Fruit fly (Drosophila melanogaster) whole organism, embryonic: ENCODE measurements around the gene eIF4E5.

Experiments used
- CG10147 ChIP-seq: fragments of 200-800 bp; sonication (Bioruptor generic); optimal IDR thresholded peaks from 2 replicates; lab custom pipeline; 2019; ENCODE audit warnings: missing biosample characterization, mild to moderate bottlenecking, missing genetic modification characterization, moderate library complexity
- CG10366 ChIP-seq: fragments of 200-800 bp; sonication (Bioruptor generic); IDR thresholded peaks from 2 replicates; pipeline ENCODE4 v1.3.6; 2022; ENCODE audit warnings: missing biosample characterization, missing genetic modification characterization
- CG10543 ChIP-seq: fragments of 200-800 bp; sonication (Bioruptor generic); optimal IDR thresholded peaks from 3 replicates; lab custom pipeline; 2017; ENCODE audit warnings: missing biosample characterization, mild to moderate bottlenecking, missing genetic modification characterization, moderate library complexity
- CG10654 ChIP-seq: fragments of 200-800 bp; sonication (Bioruptor generic); optimal IDR thresholded peaks from 2 replicates; lab custom pipeline; 2016; ENCODE audit warnings: missing biosample characterization, missing genetic modification characterization
- CG15479 ChIP-seq: fragments of 200-800 bp; sonication (Bioruptor generic); optimal IDR thresholded peaks from 3 replicates; lab custom pipeline; 2019; ENCODE audit warnings: missing biosample characterization, mild to moderate bottlenecking, missing genetic modification characterization, moderate library complexity
- CG15696 ChIP-seq: fragments of 200-800 bp; sonication (Bioruptor generic); optimal IDR thresholded peaks from 2 replicates; lab custom pipeline; 2019; ENCODE audit warnings: missing biosample characterization, mild to moderate bottlenecking, missing genetic modification characterization, moderate library complexity
- CG17568 ChIP-seq: fragments of 200-800 bp; sonication (Bioruptor generic); optimal IDR thresholded peaks from 2 replicates; lab custom pipeline; 2018; ENCODE audit warnings: missing biosample characterization, mild to moderate bottlenecking, missing genetic modification characterization, moderate library complexity
- CG18599 ChIP-seq: fragments of 200-800 bp; sonication (Bioruptor generic); optimal IDR thresholded peaks from 3 replicates; lab custom pipeline; 2017; ENCODE audit warnings: missing biosample characterization, missing genetic modification characterization, mild to moderate bottlenecking, moderate library complexity, missing genetic modification reagents
- CG2199 ChIP-seq: fragments of 200-800 bp; sonication (Bioruptor generic); IDR thresholded peaks from 3 replicates; pipeline ENCODE4 v1.3.6; 2022; ENCODE audit warnings: missing biosample characterization, missing genetic modification characterization
- CG2678 ChIP-seq: fragments of 200-800 bp; sonication (Bioruptor generic); optimal IDR thresholded peaks from 3 replicates; lab custom pipeline; 2019; ENCODE audit warnings: missing biosample characterization, mild to moderate bottlenecking, missing genetic modification characterization, moderate library complexity
- CG30431 ChIP-seq: fragments of 200-800 bp; sonication (Bioruptor generic); optimal IDR thresholded peaks from 2 replicates; lab custom pipeline; 2017; ENCODE audit warnings: missing biosample characterization, missing genetic modification characterization
- CG34376 ChIP-seq: fragments of 200-800 bp; sonication (Bioruptor generic); optimal IDR thresholded peaks from 2 replicates; lab custom pipeline; 2018; ENCODE audit warnings: missing biosample characterization, mild to moderate bottlenecking, missing genetic modification characterization
- CG9727 ChIP-seq: fragments of 200-800 bp; sonication (Bioruptor generic); optimal IDR thresholded peaks from 3 replicates; lab custom pipeline; 2017; ENCODE audit warnings: missing biosample characterization, mild to moderate bottlenecking, missing genetic modification characterization
- CTCF ChIP-seq: fragments of 200-800 bp; sonication (Bioruptor generic); optimal IDR thresholded peaks from 2 replicates; lab custom pipeline; 2017; ENCODE audit warnings: missing biosample characterization, mild to moderate bottlenecking, missing genetic modification characterization, moderate library complexity
- Dfd ChIP-seq, 2 experiments: fragments of >200 bp; optimal IDR thresholded peaks; 2 replicates each; lab custom pipeline; 2017; ENCODE audit warnings: missing biosample characterization in 2 of 2, missing genetic modification characterization in 2 of 2
- GATAe ChIP-seq: fragments of 200-800 bp; sonication (Bioruptor generic); conservative IDR thresholded peaks from 2 replicates; pipeline ENCODE4 v1.3.6; 2022; ENCODE audit warnings: missing biosample characterization, missing genetic modification characterization
- Gsc ChIP-seq: fragments of 200-800 bp; sonication (Bioruptor generic); IDR thresholded peaks from 2 replicates; pipeline ENCODE4 v1.3.6; 2022; ENCODE audit warnings: missing biosample characterization, missing genetic modification characterization
- Lim3 ChIP-seq: fragments of 200-800 bp; sonication (Bioruptor generic); IDR thresholded peaks from 2 replicates; pipeline ENCODE4 v1.3.6; 2022; ENCODE audit warnings: missing biosample characterization, missing genetic modification characterization
- Med ChIP-seq: fragments of 200-800 bp; sonication (Bioruptor generic); peaks from one replicate; lab custom pipeline; 2016; ENCODE audit warnings: missing biosample characterization, missing genetic modification characterization, mild to moderate bottlenecking, inconsistent platforms, moderate library complexity
- Pdp1 ChIP-seq, 2 experiments: fragments of 200-800 bp; sonication (Bioruptor generic); optimal IDR thresholded peaks; 3 replicates each; lab custom pipeline; 2016; ENCODE audit warnings: missing biosample characterization in 2 of 2, missing genetic modification characterization in 2 of 2, mild to moderate bottlenecking in 1 of 2, moderate library complexity in 1 of 2
- cato ChIP-seq: fragments of 200-800 bp; sonication (Bioruptor generic); optimal IDR thresholded peaks from 2 replicates; lab custom pipeline; 2016; ENCODE audit warnings: missing biosample characterization, missing genetic modification characterization, borderline replicate concordance
- chinmo ChIP-seq: fragments of 200-800 bp; sonication (Bioruptor generic); IDR thresholded peaks from 4 replicates; pipeline ENCODE4 v1.3.6; 2022; ENCODE audit warnings: missing biosample characterization, missing genetic modification characterization; ENCODE audit not compliant: partially characterized antibody
- ci ChIP-seq: fragments of 200-800 bp; sonication (Bioruptor generic); IDR thresholded peaks from 3 replicates; pipeline ENCODE4 v1.3.6; 2022; ENCODE audit warnings: missing biosample characterization, missing genetic modification characterization
- corto ChIP-seq: fragments of 200-800 bp; sonication (Bioruptor generic); optimal IDR thresholded peaks from 2 replicates; lab custom pipeline; 2016; ENCODE audit warnings: missing biosample characterization, mild to moderate bottlenecking, missing genetic modification characterization, moderate library complexity
- dan ChIP-seq: fragments of 200-800 bp; sonication (Bioruptor generic); IDR thresholded peaks from 2 replicates; pipeline ENCODE4 v1.3.6; 2022; ENCODE audit warnings: missing biosample characterization, missing genetic modification characterization
- dati ChIP-seq: fragments of 200-800 bp; sonication (Bioruptor generic); IDR thresholded peaks from 2 replicates; pipeline ENCODE4 v1.3.6; 2022; ENCODE audit warnings: missing biosample characterization, missing genetic modification characterization
- exex ChIP-seq: fragments of 200-800 bp; sonication (Bioruptor generic); optimal IDR thresholded peaks from 4 replicates; lab custom pipeline; 2018; ENCODE audit warnings: missing biosample characterization, mild to moderate bottlenecking, missing genetic modification characterization, moderate library complexity
- gcm2 ChIP-seq: fragments of 200-800 bp; sonication (Bioruptor generic); optimal IDR thresholded peaks from 2 replicates; lab custom pipeline; 2016; ENCODE audit warnings: missing biosample characterization, missing genetic modification characterization
- grn ChIP-seq: fragments of 200-800 bp; sonication (Bioruptor generic); optimal IDR thresholded peaks from 3 replicates; lab custom pipeline; 2017; ENCODE audit warnings: missing biosample characterization, missing genetic modification characterization
- gro ChIP-seq: fragments of 200-800 bp; sonication (Bioruptor generic); optimal IDR thresholded peaks from 2 replicates; lab custom pipeline; 2016; ENCODE audit warnings: missing biosample characterization, missing genetic modification characterization
- insv ChIP-seq, 2 experiments: fragments of 200-800 bp; sonication (Bioruptor generic); optimal IDR thresholded peaks; 3 replicates each; lab custom pipeline; 2016 to 2018; ENCODE audit warnings: missing biosample characterization in 2 of 2, missing genetic modification characterization in 2 of 2
- jigr1 ChIP-seq: fragments of 200-800 bp; sonication (Bioruptor generic); IDR thresholded peaks from 3 replicates; pipeline ENCODE4 v1.3.6; 2022; ENCODE audit warnings: missing biosample characterization, missing genetic modification characterization
- lab ChIP-seq: fragments of 200-800 bp; sonication (Bioruptor generic); optimal IDR thresholded peaks from 3 replicates; lab custom pipeline; 2017; ENCODE audit warnings: missing biosample characterization, missing genetic modification characterization, mild to moderate bottlenecking, moderate library complexity, missing genetic modification reagents
- lola ChIP-seq, 3 experiments: fragments of >200 bp in 2 of 3; fragments of 200-800 bp in 1 of 3; sonication (Bioruptor generic) in 1 of 3; optimal IDR thresholded peaks; 2 replicates each; lab custom pipeline; 2017 to 2019; ENCODE audit warnings: missing biosample characterization in 3 of 3, missing genetic modification characterization in 3 of 3, mild to moderate bottlenecking in 1 of 3, moderate library complexity in 1 of 3
- mirr ChIP-seq: fragments of 200-800 bp; sonication (Bioruptor generic); optimal IDR thresholded peaks from 3 replicates; lab custom pipeline; 2018; ENCODE audit warnings: missing biosample characterization, mild to moderate bottlenecking, missing genetic modification characterization
- pan ChIP-seq, 4 experiments: fragments of >200 bp in 3 of 4; fragments of 200-800 bp in 1 of 4; sonication (Bioruptor generic) in 1 of 4; optimal IDR thresholded peaks in 3 of 4; IDR thresholded peaks in 1 of 4; 2 replicates each; pipeline versions ENCODE4 v1.3.6 to Lab custom; 2017 to 2022; ENCODE audit warnings: missing biosample characterization in 2 of 4, missing genetic modification characterization in 2 of 4, mixed read lengths in 1 of 4
- prd ChIP-seq, 3 experiments: fragments of >200 bp in 2 of 3; fragments of 200-800 bp in 1 of 3; sonication (Bioruptor generic) in 1 of 3; optimal IDR thresholded peaks in 2 of 3; IDR thresholded peaks in 1 of 3; 2 replicates in 2 of 3; 3 replicates in 1 of 3; pipeline versions ENCODE4 v1.3.6 to Lab custom; 2017 to 2022; ENCODE audit warnings: missing biosample characterization in 1 of 3, missing genetic modification characterization in 1 of 3
- salm ChIP-seq: fragments of 200-800 bp; sonication (Bioruptor generic); optimal IDR thresholded peaks from 2 replicates; lab custom pipeline; 2018; ENCODE audit warnings: missing biosample characterization, mild to moderate bottlenecking, missing genetic modification characterization
- sd ChIP-seq: fragments of 200-800 bp; sonication (Bioruptor generic); optimal IDR thresholded peaks from 3 replicates; lab custom pipeline; 2018; ENCODE audit warnings: missing biosample characterization, mild to moderate bottlenecking, missing genetic modification characterization, moderate library complexity
- sens ChIP-seq: fragments of 200-800 bp; sonication (Bioruptor generic); peaks from one replicate; lab custom pipeline; 2016; ENCODE audit warnings: missing biosample characterization, missing genetic modification characterization
- slbo ChIP-seq: fragments of 200-800 bp; sonication (Bioruptor generic); IDR thresholded peaks from 2 replicates; pipeline ENCODE4 v1.3.6; 2022; ENCODE audit warnings: missing biosample characterization, missing genetic modification characterization
- sob ChIP-seq: fragments of 200-800 bp; sonication (Bioruptor generic); IDR thresholded peaks from 2 replicates; pipeline ENCODE4 v1.3.6; 2022; ENCODE audit warnings: missing biosample characterization, missing genetic modification characterization
- sug ChIP-seq: fragments of 200-800 bp; optimal IDR thresholded peaks from 2 replicates; lab custom pipeline; 2019; ENCODE audit warnings: missing biosample characterization, mild to moderate bottlenecking, missing genetic modification characterization, moderate library complexity
- tap ChIP-seq: fragments of 200-800 bp; optimal IDR thresholded peaks from 3 replicates; lab custom pipeline; 2019; ENCODE audit warnings: missing biosample characterization, mild to moderate bottlenecking, missing genetic modification characterization, moderate library complexity
- tll ChIP-seq, 2 experiments: fragments of 200-800 bp in 1 of 2; fragments of >200 bp in 1 of 2; sonication (Bioruptor generic) in 1 of 2; optimal IDR thresholded peaks; 2 replicates each; lab custom pipeline; 2017 to 2019; ENCODE audit warnings: missing biosample characterization in 2 of 2, missing genetic modification characterization in 2 of 2, mild to moderate bottlenecking in 1 of 2, moderate library complexity in 1 of 2

The eIF4E5 gene

dm6 chr3L:7942403-7942952, 47.8 kb downstream of the eIF4E5 start:
- TF ChIP-seq CG18599 (GFP tag; lab: Kevin White, UChicago) (peak; percentile 41), GATAe (GFP tag; lab: Robert Waterston, UW) (peak; percentile 73), jigr1 (no peak), mirr (peak; percentile 85), cato (no peak), sug (peak; percentile 62), slbo (no peak), sob (GFP tag; lab: Robert Waterston, UW) (no peak), gro (GFP tag; lab: Kevin White, UChicago) (peak; percentile 48), CG10543 (GFP tag; lab: Kevin White, UChicago) (peak; percentile 67), dan (GFP tag; lab: Robert Waterston, UW) (no peak), corto (GFP tag; lab: Kevin White, UChicago) (peak; percentile 49), ci (GFP tag; lab: Robert Waterston, UW) (no peak), Lim3 (GFP tag; lab: Robert Waterston, UW) (peak; percentile 61; the same call in 1 of the 2 replicates), CG2678 (tag; lab: Kevin White, UChicago) (peak; percentile 21), sd (peak; percentile 64), salm (tag; lab: Kevin White, UChicago) (peak; percentile 6), CG10147 (GFP tag; lab: Kevin White, UChicago) (no peak), CG10366 (no peak), sens (GFP tag; lab: Kevin White, UChicago) (peak; percentile 7), exex (peak; percentile 100), lab (GFP tag; lab: Kevin White, UChicago) (peak; percentile 47), Pdp1 (GFP tag; optimal IDR thresholded peaks at IDR 0.05; lab: Kevin White, UChicago) (peak in 1 of 2 experiments; percentile 40), grn (peak; percentile 93), CG34376 (GFP tag; lab: Kevin White, UChicago) (peak; percentile 78), CG10654 (GFP tag; lab: Kevin White, UChicago) (no peak), dati (GFP tag; lab: Robert Waterston, UW) (no peak), chinmo (0 out of 4 replicates have a peak, but pooled peaks have one; percentile 20), CG17568 (GFP tag; lab: Kevin White, UChicago) (no peak)
- TF ChIP-seq, all 482 proteins: peak for 18

- TF ChIP-seq insv (GFP tag; optimal IDR thresholded peaks at IDR 0.05; lab: Kevin White, UChicago) (peak in 1 of 2 experiments; percentile 42), lola (GFP tag; optimal IDR thresholded peaks at IDR 0.05; lab: Kevin White, UChicago) (no peak), CG30431 (GFP tag; lab: Kevin White, UChicago) (no peak), CG15696 (tag; lab: Kevin White, UChicago) (peak; percentile 74), prd (optimal IDR thresholded peaks at IDR 0.05; lab: Kevin White, UChicago) (no peak), prd (GFP tag; IDR thresholded peaks at IDR 0.05; lab: Robert Waterston, UW) (0 out of 3 replicates have a peak, but pooled peaks have one; percentile 7), tll (GFP tag; optimal IDR thresholded peaks at IDR 0.05; lab: Kevin White, UChicago) (peak in 1 of 2 experiments; percentile 45), gcm2 (no peak), CG9727 (GFP tag; lab: Kevin White, UChicago) (peak; percentile 51), pan (optimal IDR thresholded peaks at IDR 0.05; lab: Kevin White, UChicago) (no peak), pan (GFP tag; optimal IDR thresholded peaks at IDR 0.05 in 1 of 2, IDR thresholded peaks at IDR 0.05 in 1 of 2) (peak in 1 of 2 experiments; percentile 15), CG2199 (GFP tag; lab: Robert Waterston, UW) (no peak), Dfd (GFP tag; optimal IDR thresholded peaks at IDR 0.05; lab: Kevin White, UChicago) (no peak), chinmo (0 out of 4 replicates have a peak, but pooled peaks have one; percentile 7), sens (GFP tag; lab: Kevin White, UChicago) (peak; percentile 15), CG15479 (GFP tag; lab: Kevin White, UChicago) (no peak), CTCF (GFP tag; lab: Kevin White, UChicago) (no peak), tap (no peak), Gsc (GFP tag; lab: Robert Waterston, UW) (no peak), Med (peak; percentile 49)
- TF ChIP-seq, all 482 proteins: peak for 9
These were observed 48.4 kb downstream of the eIF4E5 start for dm6 chr3L:7943046-7943445.
